Fruit fly (Drosophila melanogaster): ENCODE results near the gene CG17026.

CG17026 gene

DNA sequence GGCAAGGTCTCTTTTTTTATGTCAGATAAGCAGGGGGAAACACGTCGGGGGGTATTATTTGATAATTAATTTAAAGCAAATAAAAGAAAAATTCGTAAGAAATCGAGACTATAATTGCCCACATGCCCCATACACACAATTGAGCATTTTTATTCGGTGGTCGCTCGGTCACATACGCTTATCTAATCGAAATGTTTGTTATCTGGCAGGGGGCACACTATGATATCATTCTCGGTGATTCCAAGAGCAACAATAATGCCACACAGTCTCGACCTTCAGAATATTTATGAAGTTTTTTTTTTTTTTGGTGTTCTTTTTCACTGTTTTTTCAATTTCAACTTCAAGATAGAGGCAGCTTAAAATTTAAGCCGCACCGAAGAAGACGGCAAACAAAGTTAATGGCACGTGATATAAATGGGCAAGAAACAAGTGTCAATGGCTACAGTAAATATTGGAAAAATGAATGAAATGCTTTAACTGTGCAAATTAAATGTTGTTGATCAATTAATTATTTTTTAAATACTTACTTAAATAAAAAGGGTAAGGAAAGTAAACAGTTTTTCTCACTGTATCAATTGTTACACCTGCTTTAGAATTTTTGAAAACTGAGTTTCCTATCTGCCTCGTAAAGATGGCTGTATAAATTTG lies 24.3 kb downstream of the CG17026 start:
- TF ChIP-seq psq (optimal IDR thresholded peaks at IDR 0.05) (no peak), h (optimal IDR thresholded peaks at IDR 0.05) (no peak)

DNA sequence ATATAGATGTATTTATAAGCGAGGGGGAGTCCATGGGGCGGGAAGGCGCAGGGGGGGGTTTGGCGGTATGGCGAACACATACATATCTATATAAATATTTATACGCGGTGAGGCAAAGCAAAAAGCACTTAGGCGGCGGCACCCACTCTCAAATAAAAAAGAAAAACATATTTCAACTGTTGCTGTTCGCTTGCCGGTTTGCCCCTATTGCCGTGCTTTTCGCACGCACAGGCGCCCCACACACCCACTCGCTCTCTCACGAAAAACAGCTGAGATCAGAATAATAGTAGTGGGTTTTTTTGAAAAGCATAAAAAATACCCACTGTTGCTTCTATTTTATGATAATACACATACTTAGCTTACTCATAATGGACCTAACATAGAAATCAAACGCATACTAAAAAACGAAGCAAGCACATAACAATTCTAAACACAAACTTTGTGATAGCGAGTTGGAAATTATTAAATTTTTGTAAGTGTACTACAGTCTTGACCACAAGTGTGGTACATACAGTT lies 26.1 kb downstream of the CG17026 start:
- TF ChIP-seq h (optimal IDR thresholded peaks at IDR 0.05) (no peak), Myc (optimal IDR thresholded peaks at IDR 0.05) (no peak), psq (optimal IDR thresholded peaks at IDR 0.05) (no peak), Sin3A (optimal IDR thresholded peaks at IDR 0.05) (no peak), insv (optimal IDR thresholded peaks at IDR 0.05) (no peak), ttk (optimal IDR thresholded peaks at IDR 0.05) (no peak)

DNA sequence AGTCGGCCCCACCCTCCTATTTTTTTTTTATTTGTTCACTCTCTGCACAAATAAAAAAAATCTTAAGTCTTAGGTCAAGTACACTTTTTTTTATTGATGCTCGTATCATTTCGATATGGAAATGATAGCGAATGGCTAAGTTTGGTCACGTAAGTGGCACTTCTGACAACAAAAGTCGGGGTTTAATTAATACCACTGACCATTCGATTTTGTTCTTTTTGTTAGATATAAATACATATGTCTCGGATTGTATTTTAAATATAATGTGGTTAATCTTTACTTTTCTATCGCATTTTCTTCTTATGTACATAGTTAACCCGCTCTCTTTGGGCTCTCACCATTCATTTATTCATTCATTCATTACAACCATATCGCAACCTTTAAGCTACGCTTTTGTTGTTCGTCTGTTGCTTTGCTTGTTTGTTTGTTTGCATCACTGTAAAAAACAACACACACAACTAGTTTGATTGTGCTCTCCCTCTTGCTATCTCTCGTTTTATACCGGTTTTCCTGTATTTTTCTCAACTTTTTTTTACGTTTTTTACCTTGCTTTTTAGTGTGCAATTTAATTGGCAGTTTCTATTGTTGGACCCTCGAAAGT lies 27.0 kb downstream of the CG17026 start:
- no peak for TF ChIP-seq h (optimal IDR thresholded peaks at IDR 0.05)
- no peak for TF ChIP-seq psq (optimal IDR thresholded peaks at IDR 0.05)
- TF ChIP-seq insv (optimal IDR thresholded peaks at IDR 0.05) = no peak
- TF ChIP-seq Myc (optimal IDR thresholded peaks at IDR 0.05) = no peak
- no peak for TF ChIP-seq ttk (optimal IDR thresholded peaks at IDR 0.05)
- TF ChIP-seq Sin3A (optimal IDR thresholded peaks at IDR 0.05) = no peak

DNA sequence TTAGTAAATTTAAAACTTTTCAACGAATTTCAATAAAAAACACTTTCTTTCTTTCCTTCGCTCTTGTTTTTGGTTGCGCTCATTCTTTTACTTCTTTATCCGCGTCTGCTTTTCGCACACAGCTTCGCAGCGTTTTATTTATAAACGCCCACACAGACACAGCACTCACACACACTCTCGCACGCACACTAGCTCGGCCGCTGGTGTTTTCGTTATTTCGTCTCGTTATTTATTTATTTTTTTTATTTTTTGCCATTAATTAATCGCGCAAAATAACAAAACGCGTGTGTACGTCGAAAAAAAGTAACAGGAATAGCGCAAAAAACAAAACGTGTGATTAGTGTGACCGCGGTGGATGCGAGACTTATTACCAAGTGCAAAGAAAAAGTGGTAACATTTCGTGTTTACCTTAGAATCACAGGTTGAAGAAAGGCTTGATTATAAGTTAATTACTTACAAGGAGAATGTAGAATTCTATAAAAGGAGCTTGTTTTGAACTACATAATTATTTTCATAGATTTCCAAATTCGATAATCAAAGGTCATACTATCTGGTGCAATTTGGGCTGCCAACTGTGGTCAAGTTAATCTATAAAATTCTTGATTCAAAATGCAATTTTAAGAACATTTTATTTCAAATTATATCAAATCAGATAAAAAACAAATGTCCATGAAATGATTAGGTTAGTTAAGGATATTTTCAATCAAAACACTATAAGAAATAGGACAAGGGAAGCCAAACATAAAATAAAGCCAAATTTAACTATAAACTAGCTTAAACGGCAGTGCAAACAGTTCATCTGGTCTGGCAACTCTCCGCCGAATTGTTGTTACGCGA lies 29.5 kb downstream of the CG17026 start, which contains the start of the genes hzg and mRpS31:
Gene hzg (minus strand): TSS at position 336 of the 837 bp plus-strand sequence.
Gene mRpS31 (plus strand): TSS at position 793 of the 837 bp plus-strand sequence.
- TF ChIP-seq insv (optimal IDR thresholded peaks at IDR 0.05) (no peak), h (optimal IDR thresholded peaks at IDR 0.05) (no peak), ttk (optimal IDR thresholded peaks at IDR 0.05) (no peak), Myc (optimal IDR thresholded peaks at IDR 0.05) (no peak), Sin3A (optimal IDR thresholded peaks at IDR 0.05) (no peak), psq (optimal IDR thresholded peaks at IDR 0.05) (peak; percentile 14)

dm6 chr3L:16010176-16010575 lies 35.0 kb downstream of the CG17026 start:
- TF ChIP-seq psq (optimal IDR thresholded peaks at IDR 0.05) (no peak), h (optimal IDR thresholded peaks at IDR 0.05) (no peak), ttk (optimal IDR thresholded peaks at IDR 0.05) (no peak), Myc (optimal IDR thresholded peaks at IDR 0.05) (no peak), insv (optimal IDR thresholded peaks at IDR 0.05) (no peak), Sin3A (optimal IDR thresholded peaks at IDR 0.05) (no peak)

DNA sequence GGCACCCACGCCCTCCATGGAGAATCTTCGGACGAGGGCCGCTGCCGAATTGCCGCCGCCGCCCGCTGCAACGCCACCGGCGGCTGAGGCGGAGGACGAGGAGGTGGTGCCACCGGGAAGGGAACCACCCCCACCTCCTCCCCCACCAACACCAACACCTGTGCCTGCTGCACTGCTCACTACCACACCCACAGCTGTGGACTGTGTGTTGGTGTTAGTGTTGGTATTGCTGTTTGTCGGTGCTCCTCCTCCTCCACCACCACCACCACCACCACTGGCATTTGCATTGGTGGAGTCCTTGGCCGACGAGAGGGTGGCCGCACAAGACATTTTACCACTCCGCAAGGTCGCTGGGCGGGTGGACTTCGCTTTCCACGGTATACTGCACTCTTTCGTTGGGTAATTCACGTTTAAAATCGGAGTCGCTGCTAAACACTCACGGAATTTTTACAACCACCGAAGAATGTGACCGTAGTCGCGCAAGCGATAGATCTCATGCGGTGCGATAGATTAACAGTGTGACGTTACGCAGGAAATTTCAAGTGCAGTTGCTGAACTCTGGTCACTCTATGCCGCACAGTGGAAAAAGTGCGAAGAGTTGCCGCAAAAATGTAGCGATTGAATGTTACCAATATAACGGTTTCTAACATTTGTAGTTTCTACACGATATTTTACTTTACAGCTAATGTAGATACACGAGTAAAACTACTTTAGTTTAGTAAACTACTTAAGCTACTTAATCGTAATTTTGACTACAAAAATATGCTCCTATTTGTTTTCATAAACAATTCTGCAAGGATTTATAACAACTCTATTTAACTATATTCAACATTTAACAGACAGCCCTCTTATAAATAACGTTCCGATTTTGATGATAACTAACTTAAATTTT lies 36.4 kb downstream of the CG17026 start, which contains the start of gene mib1:
Gene mib1 (minus strand): TSS at position 494 of the 892 bp plus-strand sequence.
- no peak for TF ChIP-seq insv (optimal IDR thresholded peaks at IDR 0.05)
- TF ChIP-seq Myc (optimal IDR thresholded peaks at IDR 0.05) = no peak
- no peak for TF ChIP-seq h (optimal IDR thresholded peaks at IDR 0.05)
- no peak for TF ChIP-seq ttk (optimal IDR thresholded peaks at IDR 0.05)
- no peak for TF ChIP-seq psq (optimal IDR thresholded peaks at IDR 0.05)
- TF ChIP-seq Sin3A (optimal IDR thresholded peaks at IDR 0.05) = no peak

dm6 chr3L:16012315-16012950 lies 37.3 kb downstream of the CG17026 start:
- TF ChIP-seq Myc (optimal IDR thresholded peaks at IDR 0.05) (no peak), ttk (optimal IDR thresholded peaks at IDR 0.05) (no peak), psq (optimal IDR thresholded peaks at IDR 0.05) (no peak), insv (optimal IDR thresholded peaks at IDR 0.05) (no peak), h (optimal IDR thresholded peaks at IDR 0.05) (no peak), Sin3A (optimal IDR thresholded peaks at IDR 0.05) (no peak)

DNA sequence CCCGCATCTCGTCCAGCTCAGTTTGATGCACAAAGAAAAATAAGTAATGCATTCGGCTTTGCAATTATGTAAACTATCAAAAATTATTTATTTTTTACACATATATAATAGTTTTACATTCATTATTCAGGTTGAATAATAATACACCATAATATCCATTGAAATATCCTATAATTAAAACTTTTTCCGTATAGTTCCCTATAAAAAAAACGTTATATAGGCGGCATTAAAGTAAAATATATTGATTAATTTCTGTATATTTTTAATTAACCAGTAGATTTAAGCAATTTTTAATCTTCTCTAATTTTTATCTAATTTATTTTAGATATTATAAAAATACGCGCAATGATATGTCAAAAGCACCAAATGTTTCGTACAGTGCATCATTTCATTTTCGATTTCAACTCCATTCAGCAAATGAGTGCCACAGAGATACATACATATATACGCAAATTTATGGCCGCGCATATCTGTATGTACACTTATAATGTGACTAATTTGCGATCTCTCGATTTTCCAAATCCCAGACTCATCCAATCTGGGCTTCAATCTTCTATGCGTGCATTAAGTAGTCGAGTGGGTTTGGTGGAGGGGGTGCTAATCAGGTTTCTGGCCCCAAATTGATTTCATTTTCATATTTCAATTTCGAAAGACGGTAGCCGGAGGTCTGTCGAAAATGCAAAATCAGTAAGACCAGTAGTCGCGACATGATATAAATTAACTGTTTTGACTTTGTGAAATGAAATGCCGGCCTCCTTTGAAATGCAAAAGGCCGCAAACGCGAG lies 38.2 kb downstream of the CG17026 start:
- TF ChIP-seq ttk (optimal IDR thresholded peaks at IDR 0.05) = no peak
- TF ChIP-seq Myc (optimal IDR thresholded peaks at IDR 0.05) = no peak
- TF ChIP-seq Sin3A (optimal IDR thresholded peaks at IDR 0.05) = no peak
- no peak for TF ChIP-seq h (optimal IDR thresholded peaks at IDR 0.05)
- TF ChIP-seq insv (optimal IDR thresholded peaks at IDR 0.05) = no peak
- TF ChIP-seq psq (optimal IDR thresholded peaks at IDR 0.05) = no peak

dm6 chr3L:16014515-16014914 lies 39.3 kb downstream of the CG17026 start:
- TF ChIP-seq psq (optimal IDR thresholded peaks at IDR 0.05) (no peak), ttk (optimal IDR thresholded peaks at IDR 0.05) (no peak), h (optimal IDR thresholded peaks at IDR 0.05) (no peak), Myc (optimal IDR thresholded peaks at IDR 0.05) (no peak), Sin3A (optimal IDR thresholded peaks at IDR 0.05) (no peak), insv (optimal IDR thresholded peaks at IDR 0.05) (no peak)
